Fruit fly (Drosophila melanogaster) whole organism, embryonic: ENCODE results near the gene CG9518.

Experiments
- Abd-B ChIP-seq: fragments of 200-800 bp; sonication (Bioruptor generic); optimal IDR thresholded peaks from 2 replicates; lab custom pipeline; 2018; ENCODE audit warnings: missing biosample characterization, mild to moderate bottlenecking, missing genetic modification characterization, moderate library complexity
- Awh ChIP-seq: fragments of 200-800 bp; sonication (Bioruptor generic); IDR thresholded peaks from 2 replicates; pipeline ENCODE4, ENCODE4 v1.3.6; 2022; ENCODE audit warnings: missing biosample characterization, missing genetic modification characterization
- Bgb ChIP-seq: fragments of 200-800 bp; sonication (Bioruptor generic); IDR thresholded peaks from 2 replicates; pipeline ENCODE4 v1.3.6; 2022; ENCODE audit warnings: missing biosample characterization, missing genetic modification characterization; ENCODE audit not compliant: partially characterized antibody
- CG11504 ChIP-seq: fragments of 200-800 bp; sonication (Bioruptor generic); optimal IDR thresholded peaks from 3 replicates; lab custom pipeline; 2019; ENCODE audit warnings: missing biosample characterization, mild to moderate bottlenecking, missing genetic modification characterization, moderate library complexity
- CG13624 ChIP-seq: fragments of 200-800 bp; sonication (Bioruptor generic); optimal IDR thresholded peaks from 2 replicates; lab custom pipeline; 2016; ENCODE audit warnings: missing biosample characterization, missing genetic modification characterization
- CG15269 ChIP-seq: fragments of 200-800 bp; sonication (Bioruptor generic); optimal IDR thresholded peaks from 2 replicates; lab custom pipeline; 2018; ENCODE audit warnings: missing biosample characterization, mild to moderate bottlenecking, missing genetic modification characterization, moderate library complexity
- CG16863 ChIP-seq: fragments of 200-800 bp; sonication (Bioruptor generic); optimal IDR thresholded peaks from 3 replicates; lab custom pipeline; 2016; ENCODE audit warnings: missing biosample characterization, missing genetic modification characterization
- CG17361 ChIP-seq: fragments of 200-800 bp; sonication (Bioruptor generic); IDR thresholded peaks from 3 replicates; pipeline ENCODE4 v1.3.6; 2022; ENCODE audit warnings: missing biosample characterization, missing genetic modification characterization
- CG1832 ChIP-seq: fragments of 200-800 bp; sonication (Bioruptor generic); optimal IDR thresholded peaks from 2 replicates; lab custom pipeline; 2017; ENCODE audit warnings: missing biosample characterization, mild to moderate bottlenecking, missing genetic modification characterization, inconsistent platforms
- CG2678 ChIP-seq: fragments of 200-800 bp; sonication (Bioruptor generic); optimal IDR thresholded peaks from 3 replicates; lab custom pipeline; 2019; ENCODE audit warnings: missing biosample characterization, mild to moderate bottlenecking, missing genetic modification characterization, moderate library complexity
- CG32767 ChIP-seq: fragments of 200-800 bp; sonication (Bioruptor generic); IDR thresholded peaks from 2 replicates; pipeline ENCODE4 v1.3.6; 2022; ENCODE audit warnings: missing biosample characterization, missing genetic modification characterization
- CG3726 ChIP-seq: fragments of 200-800 bp; sonication (Bioruptor generic); IDR thresholded peaks from 3 replicates; pipeline ENCODE4, ENCODE4 v1.3.6; 2022; ENCODE audit warnings: missing biosample characterization, missing genetic modification characterization
- CG7839 ChIP-seq: fragments of 200-800 bp; sonication (Bioruptor generic); optimal IDR thresholded peaks from 3 replicates; lab custom pipeline; 2018; ENCODE audit warnings: missing biosample characterization, mild to moderate bottlenecking, missing genetic modification characterization, moderate library complexity
- CG8944 ChIP-seq: fragments of 200-800 bp; sonication (Bioruptor generic); optimal IDR thresholded peaks from 3 replicates; lab custom pipeline; 2016; ENCODE audit warnings: missing biosample characterization, missing genetic modification characterization
- CG9876 ChIP-seq: fragments of 200-800 bp; sonication (Bioruptor generic); optimal IDR thresholded peaks from 2 replicates; lab custom pipeline; 2016; ENCODE audit warnings: missing biosample characterization, missing genetic modification characterization
- Dfd ChIP-seq, 2 experiments: fragments of >200 bp; optimal IDR thresholded peaks; 2 replicates each; lab custom pipeline; 2017; ENCODE audit warnings: missing biosample characterization in 2 of 2, missing genetic modification characterization in 2 of 2
- Doc3 ChIP-seq: fragments of 200-800 bp; sonication (Bioruptor generic); IDR thresholded peaks from 3 replicates; pipeline ENCODE4 v1.3.6; 2022; ENCODE audit warnings: missing biosample characterization, missing genetic modification characterization; ENCODE audit not compliant: partially characterized antibody
- Drgx ChIP-seq: fragments of 200-800 bp; sonication (Bioruptor generic); IDR thresholded peaks from 2 replicates; pipeline ENCODE4 v1.3.6; 2022; ENCODE audit warnings: missing biosample characterization, missing genetic modification characterization
- E2f2 ChIP-seq: fragments of 200-800 bp; sonication (Bioruptor generic); IDR thresholded peaks from 2 replicates; pipeline ENCODE4 v1.3.6; 2022; ENCODE audit warnings: missing biosample characterization, missing genetic modification characterization
- Eip74EF ChIP-seq, 2 experiments: fragments of 200-800 bp in 1 of 2; fragments of >200 bp in 1 of 2; sonication (Bioruptor generic) in 1 of 2; optimal IDR thresholded peaks; 2 replicates each; lab custom pipeline; 2017 to 2019; ENCODE audit warnings: missing biosample characterization in 2 of 2, missing genetic modification characterization in 2 of 2, mild to moderate bottlenecking in 1 of 2, moderate library complexity in 1 of 2
- HmgD ChIP-seq: fragments of 200-800 bp; sonication (Bioruptor generic); optimal IDR thresholded peaks from 3 replicates; lab custom pipeline; 2016; ENCODE audit warnings: missing biosample characterization, missing genetic modification characterization
- Hr51 ChIP-seq, 2 experiments: fragments of 200-800 bp; sonication (Bioruptor generic); optimal IDR thresholded peaks; 2 replicates in 1 of 2; 3 replicates in 1 of 2; lab custom pipeline; 2016 to 2018; ENCODE audit warnings: missing biosample characterization in 2 of 2, missing genetic modification characterization in 2 of 2, mild to moderate bottlenecking in 1 of 2, moderate library complexity in 1 of 2
- Med ChIP-seq: fragments of 200-800 bp; sonication (Bioruptor generic); peaks from one replicate; lab custom pipeline; 2016; ENCODE audit warnings: missing biosample characterization, missing genetic modification characterization, mild to moderate bottlenecking, inconsistent platforms, moderate library complexity
- Meics ChIP-seq: fragments of 200-800 bp; sonication (Bioruptor generic); optimal IDR thresholded peaks from 2 replicates; lab custom pipeline; 2017; ENCODE audit warnings: missing biosample characterization, mild to moderate bottlenecking, missing genetic modification characterization
- NfI ChIP-seq: fragments of 200-800 bp; sonication (Bioruptor generic); optimal IDR thresholded peaks from 3 replicates; lab custom pipeline; 2018; ENCODE audit warnings: missing biosample characterization, mild to moderate bottlenecking, missing genetic modification characterization, moderate library complexity
- Pdp1 ChIP-seq, 2 experiments: fragments of 200-800 bp; sonication (Bioruptor generic); optimal IDR thresholded peaks; 3 replicates each; lab custom pipeline; 2016; ENCODE audit warnings: missing biosample characterization in 2 of 2, missing genetic modification characterization in 2 of 2, mild to moderate bottlenecking in 1 of 2, moderate library complexity in 1 of 2
- Scr ChIP-seq: fragments of 200-800 bp; sonication (Bioruptor generic); IDR thresholded peaks from 2 replicates; pipeline ENCODE4 v1.3.6; 2022; ENCODE audit warnings: missing biosample characterization, missing genetic modification characterization; ENCODE audit not compliant: partially characterized antibody
- Sry-δ ChIP-seq: fragments of 200-800 bp; sonication (Bioruptor generic); optimal IDR thresholded peaks from 2 replicates; lab custom pipeline; 2016; ENCODE audit warnings: missing biosample characterization, missing genetic modification characterization
- ab ChIP-seq: fragments of 200-800 bp; sonication (Bioruptor generic); optimal IDR thresholded peaks from 2 replicates; lab custom pipeline; 2016; ENCODE audit warnings: missing biosample characterization, missing genetic modification characterization
- btn ChIP-seq: fragments of 200-800 bp; sonication (Bioruptor generic); optimal IDR thresholded peaks from 2 replicates; lab custom pipeline; 2016; ENCODE audit warnings: missing biosample characterization, missing genetic modification characterization
- eve ChIP-seq, 2 experiments: fragments of >200 bp; optimal IDR thresholded peaks; 2 replicates each; lab custom pipeline; 2017; ENCODE audit warnings: missing biosample characterization in 2 of 2, missing genetic modification characterization in 2 of 2
- exex ChIP-seq: fragments of 200-800 bp; sonication (Bioruptor generic); optimal IDR thresholded peaks from 4 replicates; lab custom pipeline; 2018; ENCODE audit warnings: missing biosample characterization, mild to moderate bottlenecking, missing genetic modification characterization, moderate library complexity
- ftz-f1 ChIP-seq: fragments of 200-800 bp; sonication (Bioruptor generic); optimal IDR thresholded peaks from 2 replicates; lab custom pipeline; 2016; ENCODE audit warnings: missing biosample characterization, missing genetic modification characterization
- gem ChIP-seq: fragments of 200-800 bp; sonication (Bioruptor generic); optimal IDR thresholded peaks from 2 replicates; lab custom pipeline; 2019; ENCODE audit warnings: missing biosample characterization, mild to moderate bottlenecking, missing genetic modification characterization, moderate library complexity
- grau ChIP-seq: fragments of 200-800 bp; optimal IDR thresholded peaks from 3 replicates; lab custom pipeline; 2019; ENCODE audit warnings: missing biosample characterization, mild to moderate bottlenecking, missing genetic modification characterization, moderate library complexity
- gro ChIP-seq: fragments of 200-800 bp; sonication (Bioruptor generic); optimal IDR thresholded peaks from 2 replicates; lab custom pipeline; 2016; ENCODE audit warnings: missing biosample characterization, missing genetic modification characterization
- gt ChIP-seq: fragments of 200-800 bp; sonication (Bioruptor generic); IDR thresholded peaks from 2 replicates; pipeline ENCODE4 v1.3.6; 2022; ENCODE audit warnings: missing biosample characterization, missing genetic modification characterization
- hkb ChIP-seq, 2 experiments: fragments of 200-800 bp in 1 of 2; fragments of >200 bp in 1 of 2; sonication (Bioruptor generic) in 1 of 2; IDR thresholded peaks in 1 of 2; optimal IDR thresholded peaks in 1 of 2; 2 replicates each; pipeline versions ENCODE4 v1.3.6 to Lab custom; 2017 to 2022; ENCODE audit warnings: missing biosample characterization in 1 of 2, missing genetic modification characterization in 1 of 2
- insv ChIP-seq, 2 experiments: fragments of 200-800 bp; sonication (Bioruptor generic); optimal IDR thresholded peaks; 3 replicates each; lab custom pipeline; 2016 to 2018; ENCODE audit warnings: missing biosample characterization in 2 of 2, missing genetic modification characterization in 2 of 2
- lmd ChIP-seq: fragments of 200-800 bp; sonication (Bioruptor generic); IDR thresholded peaks from 2 replicates; pipeline ENCODE4 v1.3.6; 2022; ENCODE audit warnings: missing biosample characterization, missing genetic modification characterization
- luna ChIP-seq: fragments of 200-800 bp; sonication (Bioruptor generic); optimal IDR thresholded peaks from 2 replicates; lab custom pipeline; 2016; ENCODE audit warnings: missing biosample characterization, missing genetic modification characterization
- odd ChIP-seq: fragments of 200-800 bp; sonication (Bioruptor generic); optimal IDR thresholded peaks from 2 replicates; lab custom pipeline; 2017; ENCODE audit warnings: missing biosample characterization, mild to moderate bottlenecking, missing genetic modification characterization
- peb ChIP-seq: fragments of 200-800 bp; sonication (Bioruptor generic); IDR thresholded peaks from 2 replicates; pipeline ENCODE4 v1.3.6; 2022; ENCODE audit warnings: missing biosample characterization, missing genetic modification characterization
- row ChIP-seq: fragments of 200-800 bp; sonication (Bioruptor generic); IDR thresholded peaks from 3 replicates; pipeline ENCODE4 v1.3.6; 2022; ENCODE audit warnings: missing biosample characterization, missing genetic modification characterization
- salm ChIP-seq: fragments of 200-800 bp; sonication (Bioruptor generic); optimal IDR thresholded peaks from 2 replicates; lab custom pipeline; 2018; ENCODE audit warnings: missing biosample characterization, mild to moderate bottlenecking, missing genetic modification characterization
- sima ChIP-seq: fragments of 200-800 bp; sonication (Bioruptor generic); optimal IDR thresholded peaks from 2 replicates; lab custom pipeline; 2016; ENCODE audit warnings: missing biosample characterization, missing genetic modification characterization
- slbo ChIP-seq: fragments of 200-800 bp; sonication (Bioruptor generic); IDR thresholded peaks from 2 replicates; pipeline ENCODE4 v1.3.6; 2022; ENCODE audit warnings: missing biosample characterization, missing genetic modification characterization
- sqz ChIP-seq: fragments of 200-800 bp; sonication (Bioruptor generic); optimal IDR thresholded peaks from 3 replicates; lab custom pipeline; 2018; ENCODE audit warnings: missing biosample characterization, mild to moderate bottlenecking, missing genetic modification characterization
- sug ChIP-seq: fragments of 200-800 bp; optimal IDR thresholded peaks from 2 replicates; lab custom pipeline; 2019; ENCODE audit warnings: missing biosample characterization, mild to moderate bottlenecking, missing genetic modification characterization, moderate library complexity
- ttk ChIP-seq: fragments of 200-800 bp; sonication (Bioruptor generic); IDR thresholded peaks from 2 replicates; pipeline ENCODE4 v2.1.2; 2022; ENCODE audit warnings: missing biosample characterization, missing genetic modification characterization
- usp ChIP-seq: fragments of >200 bp; optimal IDR thresholded peaks from 2 replicates; lab custom pipeline; 2017; ENCODE audit warnings: missing biosample characterization, missing genetic modification characterization

The CG9518 gene

DNA sequence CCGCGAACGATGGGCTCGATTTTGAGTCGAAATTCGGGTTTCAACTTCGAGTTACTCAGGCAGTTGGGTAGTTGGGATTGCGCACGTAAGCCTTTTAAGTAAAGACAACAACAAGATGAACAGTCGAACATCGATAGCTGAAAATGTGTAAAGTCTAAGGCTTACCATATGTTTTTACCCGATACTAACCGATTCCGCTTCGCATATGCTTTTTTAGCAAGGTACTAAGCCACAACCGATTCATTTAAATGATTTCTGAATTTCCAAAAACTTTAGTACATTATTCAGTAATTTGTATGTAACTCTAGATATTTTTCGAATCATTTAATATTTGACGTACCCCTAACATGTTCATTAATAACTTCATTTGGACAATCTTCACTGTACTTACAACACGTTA is 26.6 kb upstream of the CG9518 start:
- TF ChIP-seq HmgD (GFP tag; lab: Kevin White, UChicago) (no peak), eve (GFP tag; optimal IDR thresholded peaks at IDR 0.05; lab: Kevin White, UChicago) (peak in 1 of 2 experiments; percentile 8), lmd (GFP tag; lab: Robert Waterston, UW) (no peak), salm (tag; lab: Kevin White, UChicago) (no peak), Dfd (GFP tag; optimal IDR thresholded peaks at IDR 0.05; lab: Kevin White, UChicago) (no peak), CG15269 (tag; lab: Kevin White, UChicago) (peak; percentile 29), CG17361 (GFP tag; lab: Robert Waterston, UW) (no peak), sima (GFP tag; lab: Kevin White, UChicago) (no peak), Hr51 (GFP tag; optimal IDR thresholded peaks at IDR 0.05; lab: Kevin White, UChicago) (peak in 1 of 2 experiments; percentile 38), CG3726 (GFP tag; lab: Robert Waterston, UW) (no peak), sqz (GFP tag; lab: Kevin White, UChicago) (no peak), luna (GFP tag; lab: Kevin White, UChicago) (no peak), usp (GFP tag; lab: Kevin White, UChicago) (no peak), peb (GFP tag; lab: Robert Waterston, UW) (no peak), exex (tag; lab: Kevin White, UChicago) (no peak), sug (tag; lab: Kevin White, UChicago) (no peak), CG11504 (tag; lab: Kevin White, UChicago) (peak; percentile 31), ab (GFP tag; lab: Kevin White, UChicago) (no peak), Pdp1 (GFP tag; optimal IDR thresholded peaks at IDR 0.05; lab: Kevin White, UChicago) (no peak), gem (peak; percentile 13), CG16863 (GFP tag; lab: Kevin White, UChicago) (no peak), Scr (GFP tag; lab: Robert Waterston, UW) (no peak), CG1832 (GFP tag; lab: Kevin White, UChicago) (no peak), Awh (GFP tag; lab: Robert Waterston, UW) (no peak), CG8944 (GFP tag; lab: Kevin White, UChicago) (no peak), odd (no peak), CG2678 (tag; lab: Kevin White, UChicago) (peak; percentile 38), NfI (GFP tag; lab: Kevin White, UChicago) (no peak), Doc3 (no peak), gro (GFP tag; lab: Kevin White, UChicago) (no peak), ftz-f1 (GFP tag; lab: Kevin White, UChicago) (no peak), E2f2 (GFP tag; lab: Robert Waterston, UW) (no peak), Drgx (GFP tag; lab: Robert Waterston, UW) (peak; percentile 58; the same call in 1 of the 2 replicates), Meics (GFP tag; lab: Kevin White, UChicago) (no peak), ttk (GFP tag; lab: Robert Waterston, UW) (peak; percentile 8; the same call in 1 of the 2 replicates), grau (tag; lab: Kevin White, UChicago) (peak; percentile 58), Med (GFP tag; lab: Kevin White, UChicago) (peak; percentile 1), CG32767 (no peak), hkb (optimal IDR thresholded peaks at IDR 0.05; lab: Kevin White, UChicago) (no peak), hkb (GFP tag; IDR thresholded peaks at IDR 0.05; lab: Robert Waterston, UW) (no peak), Abd-B (no peak), CG7839 (tag; lab: Kevin White, UChicago) (no peak), CG13624 (GFP tag; lab: Kevin White, UChicago) (no peak), insv (GFP tag; optimal IDR thresholded peaks at IDR 0.05; lab: Kevin White, UChicago) (no peak), btn (GFP tag; lab: Kevin White, UChicago) (no peak), Bgb (GFP tag; lab: Robert Waterston, UW) (no peak), CG9876 (no peak), gt (no peak), Sry-δ (GFP tag; lab: Kevin White, UChicago) (no peak), Eip74EF (GFP tag; optimal IDR thresholded peaks at IDR 0.05; lab: Kevin White, UChicago) (no peak), row (GFP tag; lab: Robert Waterston, UW) (peak; percentile 37; the same call in 2 of the 3 replicates), slbo (peak; percentile 16; the same call in 1 of the 2 replicates)
